Worm (Caenorhabditis elegans) whole organism, early embryonic: ENCODE data around the gene srg-46.

Experiments used
- B0310.2 ChIP-seq: sonication (generic microtip); optimal IDR thresholded peaks from 2 replicates; lab custom pipeline; 2016; ENCODE audit warnings: mild to moderate bottlenecking, missing genetic modification characterization, missing compliant biosample characterization
- F13C5.2 ChIP-seq: sonication (generic microtip); optimal IDR thresholded peaks from 2 replicates; lab custom pipeline; 2017; ENCODE audit warnings: mild to moderate bottlenecking, missing genetic modification characterization, inconsistent platforms, missing compliant biosample characterization
- aly-1 ChIP-seq: sonication (generic microtip); optimal IDR thresholded peaks from 2 replicates; lab custom pipeline; 2016; ENCODE audit warnings: missing genetic modification characterization, missing compliant biosample characterization
- ama-1 ChIP-seq: fragments of 150-350 bp; optimal IDR thresholded peaks from 2 replicates; lab custom pipeline; 2014
- ceh-13 ChIP-seq: fragments of 200-800 bp; sonication (Bioruptor generic); optimal IDR thresholded peaks from 2 replicates; lab custom pipeline; 2018; ENCODE audit warnings: mild to moderate bottlenecking, missing genetic modification characterization, missing compliant biosample characterization
- ceh-36 ChIP-seq: sonication (generic microtip); optimal IDR thresholded peaks from 2 replicates; lab custom pipeline; 2016; ENCODE audit warnings: missing genetic modification characterization, inconsistent platforms, missing compliant biosample characterization
- ets-7 ChIP-seq: sonication (generic microtip); optimal IDR thresholded peaks from 2 replicates; lab custom pipeline; 2016; ENCODE audit warnings: missing genotype, missing genetic modification characterization, missing compliant biosample characterization
- flt-1 ChIP-seq: fragments of 200-800 bp; sonication (Bioruptor generic); IDR thresholded peaks from 2 replicates; pipeline ENCODE4 v1.3.6; 2022; ENCODE audit warnings: missing genetic modification characterization, missing compliant biosample characterization
- hmbx-1 ChIP-seq: sonication (generic microtip); optimal IDR thresholded peaks from 2 replicates; lab custom pipeline; 2016; ENCODE audit warnings: mild to moderate bottlenecking, missing genetic modification characterization, missing compliant biosample characterization
- hmg-4 ChIP-seq: fragments of 200-800 bp; sonication (Bioruptor generic); optimal IDR thresholded peaks from 2 replicates; lab custom pipeline; 2018; ENCODE audit warnings: mild to moderate bottlenecking, missing genetic modification characterization, missing compliant biosample characterization
- hnd-1 ChIP-seq: sonication (generic microtip); optimal IDR thresholded peaks from 2 replicates; lab custom pipeline; 2016; ENCODE audit warnings: missing genetic modification characterization, missing compliant biosample characterization
- pes-1 ChIP-seq: fragments of 200-800 bp; sonication (Bioruptor generic); IDR thresholded peaks from 2 replicates; pipeline ENCODE4 v1.3.6; 2022; ENCODE audit warnings: missing genetic modification reagents, missing genetic modification characterization, missing compliant biosample characterization
- scrt-1 ChIP-seq: fragments of 200-800 bp; sonication (Bioruptor generic); IDR thresholded peaks from 2 replicates; pipeline ENCODE4 v1.3.6; 2022; ENCODE audit warnings: missing genetic modification characterization, missing compliant biosample characterization
- sea-1 ChIP-seq: fragments of 200-800 bp; sonication (Bioruptor generic); conservative IDR thresholded peaks from 2 replicates; pipeline ENCODE4 v1.3.6; 2022; ENCODE audit warnings: missing genetic modification characterization, missing compliant biosample characterization
- tbx-11 ChIP-seq: fragments of 200-800 bp; sonication (Bioruptor generic); IDR thresholded peaks from 2 replicates; pipeline ENCODE4 v1.3.6; 2022; ENCODE audit warnings: missing genetic modification characterization, missing compliant biosample characterization
- tbx-37 ChIP-seq: fragments of 200-800 bp; sonication (Bioruptor generic); conservative IDR thresholded peaks from 2 replicates; pipeline ENCODE4 v1.3.6; 2022; ENCODE audit warnings: missing genetic modification reagents, missing genetic modification characterization, missing compliant biosample characterization
- tra-4 ChIP-seq: sonication (generic microtip); optimal IDR thresholded peaks from 2 replicates; lab custom pipeline; 2017; ENCODE audit warnings: missing genetic modification characterization, missing compliant biosample characterization

Gene srg-46

ce11 chrV:13401669-13402068, 38.2 kb downstream of the srg-46 start:
- TF ChIP-seq flt-1 (GFP tag; lab: Robert Waterston, UW) (no peak), tbx-37 (no peak), tbx-11 (GFP tag; lab: Robert Waterston, UW) (no peak), sea-1 (GFP tag; lab: Robert Waterston, UW) (no peak), aly-1 (tag; lab: Kevin White, UChicago) (no peak), scrt-1 (GFP tag; lab: Robert Waterston, UW) (no peak), pes-1 (GFP tag; lab: Robert Waterston, UW) (no peak), F13C5.2 (tag; lab: Kevin White, UChicago) (no peak), tra-4 (tag; lab: Kevin White, UChicago) (no peak), B0310.2 (tag; lab: Kevin White, UChicago) (no peak), hnd-1 (tag; lab: Kevin White, UChicago) (no peak), hmbx-1 (no peak), hmg-4 (GFP tag; lab: Kevin White, UChicago) (no peak), ets-7 (tag; lab: Kevin White, UChicago) (no peak), ama-1 (lab: Kevin White, UChicago) (no peak), ceh-13 (no peak)

ce11 chrV:13402524-13402923, 39.0 kb downstream of the srg-46 start:
- TF ChIP-seq B0310.2 (tag; lab: Kevin White, UChicago) (no peak), ceh-13 (no peak), ets-7 (tag; lab: Kevin White, UChicago) (no peak), scrt-1 (GFP tag; lab: Robert Waterston, UW) (no peak), ceh-36 (tag; lab: Kevin White, UChicago) (no peak), hmg-4 (GFP tag; lab: Kevin White, UChicago) (no peak), F13C5.2 (tag; lab: Kevin White, UChicago) (no peak), tbx-37 (no peak)

DNA sequence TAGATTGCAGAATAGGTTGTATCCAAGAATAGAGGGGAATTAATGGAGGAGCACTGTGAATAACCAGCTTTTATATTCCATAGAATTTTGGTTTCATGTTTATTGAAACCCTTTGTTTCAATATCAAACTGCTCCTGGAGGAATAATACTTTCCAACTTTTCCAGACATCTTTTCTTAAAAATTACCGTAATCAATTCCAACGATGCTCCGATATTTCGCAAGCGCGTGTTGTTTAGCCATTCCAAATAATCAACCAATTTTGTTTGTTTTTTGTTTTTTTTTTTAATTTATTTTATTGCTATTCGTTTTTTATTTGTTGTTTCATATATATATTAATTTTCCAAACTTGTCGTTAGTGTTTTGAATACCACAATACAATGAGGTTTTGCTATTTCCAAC, 42.5 kb downstream of the srg-46 start, which contains the start of gene cutl-1:
Gene cutl-1 (minus strand): TSS at position 83 of the 400 bp plus-strand sequence.
- TF ChIP-seq scrt-1 (GFP tag; lab: Robert Waterston, UW) (no peak), sea-1 (GFP tag; lab: Robert Waterston, UW) (no peak), tbx-37 (no peak), hmg-4 (GFP tag; lab: Kevin White, UChicago) (no peak), ceh-13 (no peak), flt-1 (GFP tag; lab: Robert Waterston, UW) (no peak), hmbx-1 (no peak), ets-7 (tag; lab: Kevin White, UChicago) (no peak), F13C5.2 (tag; lab: Kevin White, UChicago) (no peak), tbx-11 (GFP tag; lab: Robert Waterston, UW) (no peak), ama-1 (lab: Kevin White, UChicago) (no peak)

DNA sequence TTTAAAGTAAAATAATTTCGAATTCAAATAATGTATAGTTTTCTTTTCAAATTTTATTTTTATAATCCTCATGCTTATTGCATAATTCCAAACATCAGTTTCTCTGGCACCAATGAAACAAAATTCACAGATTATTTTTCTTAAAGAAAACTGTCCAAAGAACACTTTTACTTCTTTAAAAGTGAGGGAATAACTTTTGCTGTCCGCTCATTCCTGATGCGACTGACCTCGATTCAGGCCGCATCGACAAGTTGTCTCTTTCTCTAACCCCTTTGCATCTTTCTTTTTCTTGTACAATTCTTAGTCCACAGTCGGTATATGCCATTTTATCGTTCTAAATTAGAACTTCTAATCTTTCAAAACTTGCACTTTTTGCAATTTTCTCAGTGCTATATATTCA, 43.0 kb downstream of the srg-46 start, which contains the start of gene F53F1.2:
Gene F53F1.2 (plus strand): TSS at position 306 of the 400 bp plus-strand sequence.
- no peak for TF ChIP-seq ets-7 (tag; lab: Kevin White, UChicago)
- no peak for TF ChIP-seq ceh-36 (tag; lab: Kevin White, UChicago)
- no peak for TF ChIP-seq ama-1 (lab: Kevin White, UChicago)
- no peak for TF ChIP-seq pes-1 (GFP tag; lab: Robert Waterston, UW)
- no peak for TF ChIP-seq tbx-37
- no peak for TF ChIP-seq ceh-13
- TF ChIP-seq B0310.2 (tag; lab: Kevin White, UChicago), result no peak
- no peak for TF ChIP-seq F13C5.2 (tag; lab: Kevin White, UChicago)
- TF ChIP-seq tra-4 (tag; lab: Kevin White, UChicago), result no peak
- TF ChIP-seq scrt-1 (GFP tag; lab: Robert Waterston, UW), result no peak
- TF ChIP-seq aly-1 (tag; lab: Kevin White, UChicago), result no peak
- no peak for TF ChIP-seq hmg-4 (GFP tag; lab: Kevin White, UChicago)
- TF ChIP-seq tbx-11 (GFP tag; lab: Robert Waterston, UW), result no peak
- no peak for TF ChIP-seq hmbx-1
- no peak for TF ChIP-seq hnd-1 (tag; lab: Kevin White, UChicago)
- no peak for TF ChIP-seq sea-1 (GFP tag; lab: Robert Waterston, UW)

ce11 chrV:13407913-13408312, 44.4 kb downstream of the srg-46 start, which contains the start of gene F53F1.3:
TSS of gene F53F1.3 (plus strand) at chrV:13408242.
- TF ChIP-seq flt-1 (GFP tag; lab: Robert Waterston, UW) (no peak), scrt-1 (GFP tag; lab: Robert Waterston, UW) (no peak), tbx-37 (no peak), hmg-4 (GFP tag; lab: Kevin White, UChicago) (no peak), ceh-36 (tag; lab: Kevin White, UChicago) (no peak), ama-1 (lab: Kevin White, UChicago) (no peak), ets-7 (tag; lab: Kevin White, UChicago) (no peak), sea-1 (GFP tag; lab: Robert Waterston, UW) (no peak), pes-1 (GFP tag; lab: Robert Waterston, UW) (no peak), tbx-11 (GFP tag; lab: Robert Waterston, UW) (no peak), B0310.2 (tag; lab: Kevin White, UChicago) (no peak), hnd-1 (tag; lab: Kevin White, UChicago) (no peak), tra-4 (tag; lab: Kevin White, UChicago) (no peak), hmbx-1 (no peak), ceh-13 (no peak)

DNA sequence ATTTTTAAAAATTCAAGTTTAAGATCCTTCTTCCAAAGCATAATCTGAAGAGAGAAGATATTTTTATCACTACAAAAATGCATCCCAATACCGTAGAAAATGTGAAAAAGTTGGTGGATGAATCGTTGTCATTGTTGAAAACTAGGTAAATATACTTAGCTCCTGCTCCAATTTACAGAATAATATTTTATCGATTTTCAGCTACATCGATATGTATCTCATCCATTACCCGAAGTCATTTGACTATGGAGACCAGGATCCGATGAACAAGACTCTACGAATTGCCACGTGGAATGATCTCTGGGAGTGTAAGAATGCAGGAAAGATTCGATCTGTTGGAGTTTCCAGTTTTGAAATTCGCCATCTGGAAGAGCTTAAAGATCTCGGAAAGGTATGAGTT, 44.9 kb downstream of the srg-46 start:
- TF ChIP-seq scrt-1 (GFP tag; lab: Robert Waterston, UW) (no peak), hmbx-1 (no peak), F13C5.2 (tag; lab: Kevin White, UChicago) (no peak), ceh-36 (tag; lab: Kevin White, UChicago) (no peak), flt-1 (GFP tag; lab: Robert Waterston, UW) (no peak), hmg-4 (GFP tag; lab: Kevin White, UChicago) (no peak), tbx-11 (GFP tag; lab: Robert Waterston, UW) (no peak), aly-1 (tag; lab: Kevin White, UChicago) (no peak), sea-1 (GFP tag; lab: Robert Waterston, UW) (no peak), pes-1 (GFP tag; lab: Robert Waterston, UW) (no peak), ama-1 (lab: Kevin White, UChicago) (no peak), B0310.2 (tag; lab: Kevin White, UChicago) (no peak), ets-7 (tag; lab: Kevin White, UChicago) (no peak), tbx-37 (no peak), ceh-13 (no peak), tra-4 (tag; lab: Kevin White, UChicago) (no peak), hnd-1 (tag; lab: Kevin White, UChicago) (no peak)
